Worm (Caenorhabditis elegans): ENCODE data around the gene aat-1.

aat-1 gene

DNA sequence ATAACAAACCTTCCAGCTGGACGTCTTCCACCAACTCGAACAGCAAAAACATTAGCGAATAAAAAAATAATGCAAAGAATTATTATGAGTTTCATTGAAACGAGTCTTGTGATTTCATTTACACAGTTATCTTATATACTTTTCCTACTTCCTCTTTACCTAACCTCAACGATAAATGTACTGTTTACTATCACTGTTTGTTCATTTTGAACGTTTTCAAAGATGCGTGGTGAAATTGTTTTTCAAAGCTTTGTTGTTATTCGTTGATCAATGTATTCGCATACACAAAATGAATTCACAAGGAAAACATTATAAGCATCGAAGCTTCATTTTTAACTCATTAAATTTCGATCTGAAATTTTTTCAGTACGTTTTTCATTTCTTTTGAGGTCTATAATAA is 20.8 kb upstream of the aat-1 start, which contains the start of gene W09C2.7:
Gene W09C2.7 (minus strand): TSS at position 101 of the 400 bp plus-strand sequence.
- TF ChIP-seq jun-1 (tag; optimal IDR thresholded peaks at IDR 0.05) (no peak), nhr-43 (tag; optimal IDR thresholded peaks at IDR 0.05; ENCODE audit: poor library complexity, severe bottlenecking) (no peak), ZK546.5 (tag; optimal IDR thresholded peaks at IDR 0.05) (no peak), ceh-9 (tag; optimal IDR thresholded peaks at IDR 0.05) (no peak), pqm-1 (tag; optimal IDR thresholded peaks at IDR 0.05) (no peak), elt-2 (tag; optimal IDR thresholded peaks at IDR 0.05) (no peak), lin-15B (tag; optimal IDR thresholded peaks at IDR 0.05) (no peak), lin-39 (tag; optimal IDR thresholded peaks at IDR 0.05) (no peak), fkh-10 (GFP tag; optimal IDR thresholded peaks at IDR 0.05) (no peak), mdl-1 (tag; optimal IDR thresholded peaks at IDR 0.05) (no peak), hmg-11 (tag; optimal IDR thresholded peaks at IDR 0.05) (no peak), ceh-82 (tag; optimal IDR thresholded peaks at IDR 0.05) (no peak), nhr-77 (tag; optimal IDR thresholded peaks at IDR 0.05) (no peak), egl-5 (tag; optimal IDR thresholded peaks at IDR 0.05) (no peak), fkh-2 (tag; optimal IDR thresholded peaks at IDR 0.05) (no peak), ztf-11 (tag; optimal IDR thresholded peaks at IDR 0.05) (no peak), ceh-28 (tag; optimal IDR thresholded peaks at IDR 0.05) (no peak)

DNA sequence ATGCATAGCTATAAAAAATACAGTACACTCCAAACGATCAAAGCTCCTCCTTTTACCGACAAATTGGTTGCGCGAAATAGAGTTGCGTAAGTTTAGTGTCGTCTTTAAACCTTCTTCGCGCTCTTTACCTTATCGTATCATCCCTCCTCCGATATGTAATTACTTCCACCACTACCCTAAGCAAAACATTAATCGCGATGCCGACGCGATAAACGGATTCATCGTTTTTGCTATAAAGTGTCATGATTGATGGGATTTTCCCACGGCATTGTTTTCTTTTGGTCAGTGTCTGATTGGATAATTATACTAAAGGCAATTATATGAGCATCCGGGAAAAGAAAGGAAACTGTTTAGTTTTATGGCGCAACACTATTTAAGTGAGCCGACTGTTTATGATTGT is 17.3 kb upstream of the aat-1 start:
- TF ChIP-seq nhr-76 (tag; optimal IDR thresholded peaks at IDR 0.05) (no peak), R02D3.7 (tag; optimal IDR thresholded peaks at IDR 0.05) (no peak), elt-1 (tag; optimal IDR thresholded peaks at IDR 0.05) (peak; percentile 92), nhr-11 (tag; optimal IDR thresholded peaks at IDR 0.05) (no peak), pha-4 (tag; optimal IDR thresholded peaks at IDR 0.05) (no peak)

DNA sequence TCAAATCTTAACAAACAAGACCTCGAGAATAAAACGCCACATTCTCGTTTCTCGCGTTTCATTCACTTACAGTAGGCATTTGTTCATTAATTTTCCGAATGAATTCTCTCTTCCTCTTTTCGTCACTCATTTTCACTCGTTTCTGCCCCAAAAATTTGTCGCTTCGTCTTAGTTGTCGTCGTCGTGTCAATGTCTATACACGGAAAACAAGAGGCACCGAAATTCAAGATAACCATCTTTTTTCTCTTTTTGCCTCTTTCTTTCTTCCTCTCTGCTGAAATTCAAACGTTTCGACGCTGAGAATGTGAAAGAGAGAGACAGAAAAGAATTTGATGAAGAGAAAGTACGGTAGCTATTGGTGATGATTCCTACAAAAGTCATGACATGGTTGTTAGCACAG is 16.5 kb upstream of the aat-1 start:
- TF ChIP-seq nhr-25 (tag; optimal IDR thresholded peaks at IDR 0.05) (peak; percentile 61), aly-2 (tag; optimal IDR thresholded peaks at IDR 0.05) (no peak), R02D3.7 (tag; optimal IDR thresholded peaks at IDR 0.05) (no peak), ceh-82 (tag; optimal IDR thresholded peaks at IDR 0.05) (no peak), elt-1 (tag; optimal IDR thresholded peaks at IDR 0.05) (peak; percentile 99), elt-3 (tag; optimal IDR thresholded peaks at IDR 0.05) (no peak), nhr-237 (tag; optimal IDR thresholded peaks at IDR 0.05) (no peak), pqm-1 (tag; optimal IDR thresholded peaks at IDR 0.05) (no peak), nhr-23 (tag; optimal IDR thresholded peaks at IDR 0.05) (peak; percentile 9)

DNA sequence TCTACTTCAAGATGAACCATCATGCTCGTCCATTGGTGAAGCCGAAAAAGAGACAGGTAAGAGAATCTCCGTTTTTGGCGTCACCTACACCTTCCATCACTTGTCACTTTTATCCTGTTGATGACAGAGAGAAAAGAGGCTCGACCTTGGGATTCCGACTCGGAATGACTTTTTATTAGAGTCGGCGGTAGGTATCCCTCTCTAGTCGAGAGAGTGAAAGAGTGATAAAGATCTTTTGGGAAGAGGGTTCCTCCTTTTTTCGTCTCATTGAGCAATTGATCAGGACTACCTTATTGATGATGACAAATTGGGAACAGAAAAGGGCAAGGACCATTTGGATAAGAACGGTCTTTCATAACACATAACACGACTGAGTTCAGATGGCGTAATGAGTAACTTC is 15.9 kb upstream of the aat-1 start:
- peak; percentile 96 for TF ChIP-seq elt-1 (tag; optimal IDR thresholded peaks at IDR 0.05)
- no peak for TF ChIP-seq elt-3 (tag; optimal IDR thresholded peaks at IDR 0.05)
- no peak for TF ChIP-seq lin-39 (tag; optimal IDR thresholded peaks at IDR 0.05)

DNA sequence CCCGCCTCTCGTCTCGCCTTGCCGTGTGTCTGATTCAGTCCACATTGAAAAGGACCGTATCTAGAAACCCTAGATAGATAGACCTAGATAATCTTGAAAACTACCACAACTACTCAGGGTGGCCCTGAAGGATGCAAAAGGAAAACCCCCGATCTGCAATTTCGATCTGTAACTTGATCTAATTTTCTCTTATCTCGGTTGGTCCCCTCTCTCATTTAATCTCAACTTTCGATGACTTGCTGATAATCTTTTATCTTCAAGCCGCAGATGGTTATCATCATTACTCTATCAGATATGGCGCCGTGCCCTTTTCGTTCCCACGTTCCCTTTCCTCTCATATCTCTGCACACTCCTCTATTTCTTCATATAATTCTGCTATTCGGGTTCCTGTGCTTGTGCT is 14.0 kb upstream of the aat-1 start:
- peak; percentile 67 for TF ChIP-seq nhr-25 (tag; optimal IDR thresholded peaks at IDR 0.05)
- no peak for TF ChIP-seq zag-1 (tag; optimal IDR thresholded peaks at IDR 0.05)
- TF ChIP-seq lsy-12 (tag; optimal IDR thresholded peaks at IDR 0.05), result peak; percentile 23
- TF ChIP-seq elt-1 (tag; optimal IDR thresholded peaks at IDR 0.05), result peak; percentile 100
- no peak for TF ChIP-seq elt-3 (tag; optimal IDR thresholded peaks at IDR 0.05)
- peak; percentile 86 for TF ChIP-seq nhr-23 (tag; optimal IDR thresholded peaks at IDR 0.05)
- peak; percentile 47 for TF ChIP-seq ceh-16 (tag; optimal IDR thresholded peaks at IDR 0.05)

DNA sequence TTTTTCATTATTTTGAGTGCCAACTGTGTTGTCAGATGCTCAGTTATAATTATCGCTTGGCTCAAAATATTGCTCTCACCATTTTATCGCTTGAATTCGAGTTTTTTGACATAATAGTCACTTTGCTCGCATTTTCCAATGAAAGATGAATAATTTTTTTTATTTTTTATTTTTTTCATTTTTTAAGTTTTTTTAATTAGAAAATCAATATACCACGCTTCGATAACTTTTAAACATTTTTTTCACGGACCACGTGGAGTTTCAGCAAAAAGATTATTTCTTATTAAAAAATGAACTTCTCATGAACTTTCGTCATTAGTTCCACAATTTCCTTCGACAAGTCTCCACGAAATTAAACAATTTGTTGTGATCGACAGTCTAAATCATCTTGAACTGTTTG is 13.2 kb upstream of the aat-1 start, which contains the start of gene elt-1:
Gene elt-1 (plus strand): TSS at position 301 of the 400 bp plus-strand sequence.
- TF ChIP-seq lin-39 (tag; optimal IDR thresholded peaks at IDR 0.05) (no peak), daf-12 (tag; optimal IDR thresholded peaks at IDR 0.05) (no peak), elt-2 (tag; optimal IDR thresholded peaks at IDR 0.05) (no peak), pqm-1 (tag; optimal IDR thresholded peaks at IDR 0.05) (no peak), eor-1 (tag; optimal IDR thresholded peaks at IDR 0.05) (no peak), unc-39 (tag; optimal IDR thresholded peaks at IDR 0.05) (no peak), fkh-2 (tag; optimal IDR thresholded peaks at IDR 0.05) (no peak), ceh-28 (tag; optimal IDR thresholded peaks at IDR 0.05) (no peak)
